Worm (Caenorhabditis elegans) whole organism, mixed stage, embryonic: ENCODE measurements around the gene scl-20.

Source experiments
- ceh-83 ChIP-seq: fragments of 200-800 bp; sonication (Bioruptor generic); optimal IDR thresholded peaks from 2 replicates; lab custom pipeline; 2018; ENCODE audit warnings: mild to moderate bottlenecking, missing genetic modification characterization, missing compliant biosample characterization
- ces-1 ChIP-seq: fragments of 150-350 bp; optimal IDR thresholded peaks from 2 replicates; lab custom pipeline; 2014; ENCODE audit warnings: missing biosample characterization, missing genetic modification reagents, missing genetic modification characterization
- elt-3 ChIP-seq: fragments of 150-350 bp; optimal IDR thresholded peaks from 2 replicates; lab custom pipeline; 2014; ENCODE audit warnings: missing biosample characterization, missing genetic modification characterization
- flh-1 ChIP-seq: fragments of 200-800 bp; sonication (Bioruptor generic); optimal IDR thresholded peaks from 2 replicates; lab custom pipeline; 2018; ENCODE audit warnings: mild to moderate bottlenecking, missing genetic modification characterization, moderate library complexity, missing compliant biosample characterization
- hlh-1 ChIP-seq: fragments of 150-350 bp; optimal IDR thresholded peaks from 2 replicates; lab custom pipeline; 2014; ENCODE audit warnings: missing biosample characterization, missing genetic modification reagents, missing genetic modification characterization
- lin-13 ChIP-seq: fragments of 150-350 bp; optimal IDR thresholded peaks from 2 replicates; lab custom pipeline; 2014; ENCODE audit warnings: missing biosample characterization, missing genetic modification characterization
- mep-1 ChIP-seq: fragments of 150-350 bp; optimal IDR thresholded peaks from 2 replicates; lab custom pipeline; 2017; ENCODE audit warnings: missing biosample characterization, missing genetic modification reagents, missing genetic modification characterization, inconsistent platforms
- nhr-76 ChIP-seq: sonication (generic microtip); optimal IDR thresholded peaks from 2 replicates; lab custom pipeline; 2017; ENCODE audit warnings: missing biosample characterization, missing genetic modification characterization
- pha-4 ChIP-seq: fragments of 150-350 bp; optimal IDR thresholded peaks from 2 replicates; lab custom pipeline; 2018; ENCODE audit warnings: missing biosample characterization, missing genetic modification reagents, missing genetic modification characterization
- unc-39 ChIP-seq: fragments of 150-350 bp; optimal IDR thresholded peaks from 2 replicates; lab custom pipeline; 2014; ENCODE audit warnings: missing biosample characterization, missing genetic modification characterization
- ztf-11 ChIP-seq: fragments of 150-350 bp; optimal IDR thresholded peaks from 2 replicates; lab custom pipeline; 2014; ENCODE audit warnings: missing biosample characterization, missing genetic modification characterization

DNA sequence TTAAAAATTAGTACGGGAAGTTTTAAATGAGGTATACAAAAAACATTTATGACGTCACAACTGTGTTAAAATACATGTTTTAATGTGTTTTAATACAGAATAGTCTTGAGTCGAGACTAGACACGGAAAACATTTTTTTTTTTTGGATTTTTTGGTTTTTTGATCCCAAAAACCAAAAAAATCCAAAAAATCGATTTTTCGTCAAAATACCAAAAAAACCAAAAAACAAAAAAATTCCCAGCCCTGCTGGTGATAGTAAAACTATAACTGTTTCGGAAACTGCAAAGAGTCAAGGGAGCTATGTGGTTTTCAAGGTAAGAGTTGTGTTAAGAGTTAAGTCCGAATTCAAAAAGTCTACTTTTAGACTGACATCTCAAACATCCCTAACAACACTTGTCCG is 26.8 kb upstream of the scl-20 start, which contains the start of gene F11D11.4:
- TF ChIP-seq mep-1 (tag; lab: Kevin White, UChicago) (no peak), flh-1 (no peak), unc-39 (tag; lab: Kevin White, UChicago) (no peak), ceh-83 (GFP tag; lab: Kevin White, UChicago) (no peak), hlh-1 (tag; lab: Kevin White, UChicago) (no peak), ces-1 (GFP tag; lab: Kevin White, UChicago) (no peak), ztf-11 (tag; lab: Kevin White, UChicago) (no peak), elt-3 (tag; lab: Kevin White, UChicago) (no peak), pha-4 (tag; lab: Kevin White, UChicago) (no peak), lin-13 (no peak), nhr-76 (tag; lab: Kevin White, UChicago) (no peak)
